Fruit fly (Drosophila melanogaster): ENCODE results near the gene CG4829.

- TF ChIP-seq h (optimal IDR thresholded peaks at IDR 0.05) = no peak
- no peak for TF ChIP-seq Myc (optimal IDR thresholded peaks at IDR 0.05)
- no peak for TF ChIP-seq psq (optimal IDR thresholded peaks at IDR 0.05)
- TF ChIP-seq insv (optimal IDR thresholded peaks at IDR 0.05) = no peak
- no peak for TF ChIP-seq ttk (optimal IDR thresholded peaks at IDR 0.05)
- TF ChIP-seq Sin3A (optimal IDR thresholded peaks at IDR 0.05) = no peak
These were observed 35.1 kb downstream of the CG4829 start for dm6 chrX:16846575-16846974.
